Fruit fly (Drosophila melanogaster) whole organism, prepupa: ENCODE data around the gene CG2839.

ENCODE experiments used
- Blimp-1 ChIP-seq: fragments of 200-800 bp; sonication (Bioruptor generic); optimal IDR thresholded peaks from 3 replicates; lab custom pipeline; 2017; ENCODE audit warnings: missing biosample characterization, missing genetic modification characterization, mild to moderate bottlenecking, moderate library complexity, missing genetic modification reagents
- CG10631 ChIP-seq: fragments of 200-800 bp; sonication (Bioruptor generic); optimal IDR thresholded peaks from 2 replicates; lab custom pipeline; 2016; ENCODE audit warnings: missing biosample characterization, missing genetic modification characterization
- CG11294 ChIP-seq: fragments of 200-800 bp; sonication (Bioruptor generic); IDR thresholded peaks from 2 replicates; pipeline ENCODE4 v1.3.6; 2022; ENCODE audit warnings: missing biosample characterization, missing genetic modification characterization
- CG11762 ChIP-seq: fragments of 200-800 bp; sonication (Bioruptor generic); optimal IDR thresholded peaks from 3 replicates; lab custom pipeline; 2016; ENCODE audit warnings: missing biosample characterization, missing genetic modification characterization; ENCODE audit not compliant: insufficient read depth
- CG15336 ChIP-seq: fragments of 200-800 bp; sonication (Bioruptor generic); IDR thresholded peaks from 2 replicates; pipeline ENCODE4 v1.3.6; 2022; ENCODE audit warnings: missing biosample characterization, missing genetic modification characterization
- CG1621 ChIP-seq: fragments of 200-800 bp; sonication (Bioruptor generic); optimal IDR thresholded peaks from 3 replicates; lab custom pipeline; 2018; ENCODE audit warnings: missing biosample characterization, mild to moderate bottlenecking, missing genetic modification characterization
- CG16779 ChIP-seq: fragments of 200-800 bp; sonication (Bioruptor generic); optimal IDR thresholded peaks from 3 replicates; lab custom pipeline; 2017; ENCODE audit warnings: missing biosample characterization, mild to moderate bottlenecking, missing genetic modification characterization
- CG3032 ChIP-seq: fragments of 200-800 bp; optimal IDR thresholded peaks from 2 replicates; lab custom pipeline; 2019; ENCODE audit warnings: missing biosample characterization, mild to moderate bottlenecking, missing genetic modification characterization, moderate library complexity
- CG31627 ChIP-seq: fragments of 200-800 bp; sonication (Bioruptor generic); optimal IDR thresholded peaks from 3 replicates; lab custom pipeline; 2016; ENCODE audit warnings: missing biosample characterization, missing genetic modification characterization
- CG32006 ChIP-seq: fragments of 200-800 bp; sonication (Bioruptor generic); optimal IDR thresholded peaks from 3 replicates; lab custom pipeline; 2017; ENCODE audit warnings: missing biosample characterization, mild to moderate bottlenecking, missing genetic modification characterization
- CG34406 ChIP-seq: fragments of 200-800 bp; sonication (Bioruptor generic); optimal IDR thresholded peaks from 3 replicates; lab custom pipeline; 2016; ENCODE audit warnings: missing biosample characterization, missing genetic modification characterization
- CG3919 ChIP-seq: fragments of 200-800 bp; sonication (Bioruptor generic); optimal IDR thresholded peaks from 3 replicates; lab custom pipeline; 2016; ENCODE audit warnings: missing biosample characterization, missing genetic modification characterization
- CG6163 ChIP-seq: fragments of 200-800 bp; sonication (Bioruptor generic); IDR thresholded peaks from 3 replicates; pipeline ENCODE4 v1.3.6; 2022; ENCODE audit warnings: missing biosample characterization, missing genetic modification characterization
- CG6276 ChIP-seq: fragments of 200-800 bp; sonication (Bioruptor generic); optimal IDR thresholded peaks from 2 replicates; lab custom pipeline; 2017; ENCODE audit warnings: missing biosample characterization, mild to moderate bottlenecking, missing genetic modification characterization
- CG6792 ChIP-seq: fragments of 200-800 bp; sonication (Bioruptor generic); optimal IDR thresholded peaks from 3 replicates; lab custom pipeline; 2016; ENCODE audit warnings: missing biosample characterization, missing genetic modification characterization
- CG6808 ChIP-seq: fragments of 200-800 bp; sonication (Bioruptor generic); optimal IDR thresholded peaks from 3 replicates; lab custom pipeline; 2017; ENCODE audit warnings: missing biosample characterization, missing genetic modification characterization, mild to moderate bottlenecking, moderate library complexity, missing genetic modification reagents
- CG6854 ChIP-seq: fragments of 200-800 bp; sonication (Bioruptor generic); optimal IDR thresholded peaks from 2 replicates; lab custom pipeline; 2017; ENCODE audit warnings: missing biosample characterization, mild to moderate bottlenecking, missing genetic modification characterization
- CG7368 ChIP-seq: fragments of 200-800 bp; sonication (Bioruptor generic); optimal IDR thresholded peaks from 3 replicates; lab custom pipeline; 2016; ENCODE audit warnings: missing biosample characterization, missing genetic modification characterization
- CG9139 ChIP-seq: fragments of 200-800 bp; sonication (Bioruptor generic); optimal IDR thresholded peaks from 3 replicates; lab custom pipeline; 2017; ENCODE audit warnings: missing biosample characterization, mild to moderate bottlenecking, missing genetic modification characterization
- Eip75B ChIP-seq: fragments of 200-800 bp; sonication (Bioruptor generic); optimal IDR thresholded peaks from 3 replicates; lab custom pipeline; 2016; ENCODE audit warnings: missing biosample characterization, missing genetic modification characterization
- Eip93F ChIP-seq: fragments of 200-800 bp; sonication (Bioruptor generic); optimal IDR thresholded peaks from 2 replicates; lab custom pipeline; 2016; ENCODE audit warnings: missing biosample characterization, mild to moderate bottlenecking, missing genetic modification characterization
- Ets21C ChIP-seq: fragments of 200-800 bp; sonication (Bioruptor generic); optimal IDR thresholded peaks from 3 replicates; lab custom pipeline; 2016; ENCODE audit warnings: missing biosample characterization, missing genetic modification characterization
- Ets96B ChIP-seq: fragments of 200-800 bp; optimal IDR thresholded peaks from 2 replicates; lab custom pipeline; 2019; ENCODE audit warnings: missing biosample characterization, mild to moderate bottlenecking, missing genetic modification characterization, moderate library complexity
- Gug ChIP-seq: fragments of 200-800 bp; sonication (Bioruptor generic); IDR thresholded peaks from 2 replicates; pipeline ENCODE4 v1.3.6; 2022; ENCODE audit warnings: missing biosample characterization, missing genetic modification characterization
- Hr38 ChIP-seq: sonication (Bioruptor generic); optimal IDR thresholded peaks from 2 replicates; lab custom pipeline; 2016; ENCODE audit warnings: missing biosample characterization, missing genetic modification characterization
- Hr39 ChIP-seq: fragments of 200-800 bp; sonication (Bioruptor generic); optimal IDR thresholded peaks from 2 replicates; lab custom pipeline; 2016; ENCODE audit warnings: missing biosample characterization, missing genetic modification characterization
- Lpt ChIP-seq: fragments of 200-800 bp; sonication (Bioruptor generic); optimal IDR thresholded peaks from 3 replicates; lab custom pipeline; 2016; ENCODE audit warnings: missing biosample characterization, missing genetic modification characterization
- Met ChIP-seq: fragments of 200-800 bp; sonication (Bioruptor generic); optimal IDR thresholded peaks from 3 replicates; lab custom pipeline; 2016; ENCODE audit warnings: missing biosample characterization, missing genetic modification characterization
- OdsH ChIP-seq: fragments of 200-800 bp; sonication (Bioruptor generic); optimal IDR thresholded peaks from 3 replicates; lab custom pipeline; 2016; ENCODE audit warnings: missing biosample characterization, missing genetic modification characterization
- Smox ChIP-seq: fragments of 200-800 bp; sonication (Bioruptor generic); optimal IDR thresholded peaks from 3 replicates; lab custom pipeline; 2016; ENCODE audit warnings: missing biosample characterization, missing genetic modification characterization
- Sox102F ChIP-seq: fragments of 200-800 bp; sonication (Bioruptor generic); optimal IDR thresholded peaks from 2 replicates; lab custom pipeline; 2016; ENCODE audit warnings: missing biosample characterization, mild to moderate bottlenecking, missing genetic modification characterization
- Sox14 ChIP-seq: fragments of 200-800 bp; sonication (Bioruptor generic); optimal IDR thresholded peaks from 3 replicates; lab custom pipeline; 2016; ENCODE audit warnings: missing biosample characterization, missing genetic modification characterization
- achi ChIP-seq: fragments of 200-800 bp; sonication (Bioruptor generic); optimal IDR thresholded peaks from 3 replicates; lab custom pipeline; 2016; ENCODE audit warnings: missing biosample characterization, missing genetic modification characterization
- acj6 ChIP-seq: fragments of 200-800 bp; sonication (Bioruptor generic); optimal IDR thresholded peaks from 3 replicates; lab custom pipeline; 2016; ENCODE audit warnings: missing biosample characterization, missing genetic modification characterization
- cyc ChIP-seq: fragments of 200-800 bp; sonication (Bioruptor generic); optimal IDR thresholded peaks from 3 replicates; lab custom pipeline; 2016; ENCODE audit warnings: missing biosample characterization, missing genetic modification characterization
- dac ChIP-seq: fragments of 200-800 bp; sonication (Bioruptor generic); optimal IDR thresholded peaks from 2 replicates; lab custom pipeline; 2017; ENCODE audit warnings: missing biosample characterization, mild to moderate bottlenecking, missing genetic modification characterization
- dsx ChIP-seq: fragments of 200-800 bp; optimal IDR thresholded peaks from 3 replicates; lab custom pipeline; 2019; ENCODE audit warnings: missing biosample characterization, mild to moderate bottlenecking, missing genetic modification characterization, moderate library complexity; ENCODE audit not compliant: poor library complexity, severe bottlenecking
- eg ChIP-seq: fragments of 200-800 bp; sonication (Bioruptor generic); IDR thresholded peaks from 3 replicates; pipeline ENCODE4 v1.3.6; 2022; ENCODE audit warnings: missing biosample characterization, missing genetic modification characterization
- esn ChIP-seq: fragments of 200-800 bp; sonication (Bioruptor generic); optimal IDR thresholded peaks from 2 replicates; lab custom pipeline; 2016; ENCODE audit warnings: missing biosample characterization, mild to moderate bottlenecking, missing genetic modification characterization, moderate library complexity
- fd59A ChIP-seq: fragments of 200-800 bp; sonication (Bioruptor generic); optimal IDR thresholded peaks from 2 replicates; lab custom pipeline; 2017; ENCODE audit warnings: missing biosample characterization, mild to moderate bottlenecking, missing genetic modification characterization, missing genetic modification reagents
- fd85E ChIP-seq: fragments of 200-800 bp; sonication (Bioruptor generic); optimal IDR thresholded peaks from 3 replicates; lab custom pipeline; 2016; ENCODE audit warnings: missing biosample characterization, missing genetic modification characterization
- fkh ChIP-seq: fragments of 200-800 bp; sonication (Bioruptor generic); optimal IDR thresholded peaks from 3 replicates; lab custom pipeline; 2017; ENCODE audit warnings: missing biosample characterization, mild to moderate bottlenecking, missing genetic modification characterization, moderate library complexity
- lz ChIP-seq: fragments of 200-800 bp; sonication (Bioruptor generic); optimal IDR thresholded peaks from 3 replicates; lab custom pipeline; 2016; ENCODE audit warnings: missing biosample characterization, missing genetic modification characterization
- net ChIP-seq: fragments of 200-800 bp; sonication (Bioruptor generic); optimal IDR thresholded peaks from 3 replicates; lab custom pipeline; 2016; ENCODE audit warnings: missing biosample characterization, missing genetic modification characterization
- pdm3 ChIP-seq: fragments of 200-800 bp; sonication (Bioruptor generic); optimal IDR thresholded peaks from 3 replicates; lab custom pipeline; 2016; ENCODE audit warnings: missing biosample characterization, missing genetic modification characterization
- salr ChIP-seq, 2 experiments: fragments of 200-800 bp; sonication (Bioruptor generic); optimal IDR thresholded peaks; 3 replicates each; lab custom pipeline; 2016 to 2018; ENCODE audit warnings: missing biosample characterization in 2 of 2, missing genetic modification characterization in 2 of 2, mild to moderate bottlenecking in 1 of 2
- spab ChIP-seq: fragments of 200-800 bp; sonication (Bioruptor generic); optimal IDR thresholded peaks from 2 replicates; lab custom pipeline; 2017; ENCODE audit warnings: missing biosample characterization, mild to moderate bottlenecking, missing genetic modification characterization, missing genetic modification reagents
- ss ChIP-seq, 2 experiments: fragments of 200-800 bp; sonication (Bioruptor generic); optimal IDR thresholded peaks; 2 replicates in 1 of 2; 3 replicates in 1 of 2; lab custom pipeline; 2017 to 2018; ENCODE audit warnings: mild to moderate bottlenecking in 2 of 2, missing biosample characterization in 2 of 2, missing genetic modification characterization in 2 of 2, moderate library complexity in 1 of 2
- topi ChIP-seq: fragments of 200-800 bp; sonication (Bioruptor generic); optimal IDR thresholded peaks from 3 replicates; lab custom pipeline; 2016; ENCODE audit warnings: missing biosample characterization, missing genetic modification characterization

CG2839 gene

dm6 chr2L:653784-654183 is 28.3 kb downstream of the CG2839 start (continued):
- TF ChIP-seq CG6792 = no peak
- TF ChIP-seq fd85E = no peak
- no peak for TF ChIP-seq Sox102F (GFP tag; lab: Kevin White, UChicago)
- TF ChIP-seq CG1621 (tag; lab: Kevin White, UChicago) = no peak
- peak; percentile 9 for TF ChIP-seq CG11762 (GFP tag; lab: Kevin White, UChicago)
- no peak for TF ChIP-seq CG9139 (GFP tag; lab: Kevin White, UChicago)
- TF ChIP-seq CG10631 (GFP tag; lab: Kevin White, UChicago) = no peak

- TF ChIP-seq CG34406 = peak; percentile 15
- peak; percentile 49 for TF ChIP-seq Met (GFP tag; lab: Kevin White, UChicago)
- peak; percentile 5 for TF ChIP-seq Ets21C (GFP tag; lab: Kevin White, UChicago)
- TF ChIP-seq Blimp-1 (GFP tag; lab: Kevin White, UChicago) = no peak
- peak; percentile 50 for TF ChIP-seq Hr39 (GFP tag; lab: Kevin White, UChicago)
- no peak for TF ChIP-seq dac (GFP tag; lab: Kevin White, UChicago)
- TF ChIP-seq CG6808 (GFP tag; lab: Kevin White, UChicago) = no peak
- TF ChIP-seq Ets96B (tag; lab: Kevin White, UChicago) = peak; percentile 15
- TF ChIP-seq acj6 (GFP tag; lab: Kevin White, UChicago) = peak; percentile 33
- peak; percentile 59 for TF ChIP-seq Sox102F (GFP tag; lab: Kevin White, UChicago)
- no peak for TF ChIP-seq fkh
- TF ChIP-seq CG15336 = no peak
- TF ChIP-seq CG9139 (GFP tag; lab: Kevin White, UChicago) = no peak
- peak; percentile 15 for TF ChIP-seq achi
- TF ChIP-seq CG10631 (GFP tag; lab: Kevin White, UChicago) = no peak
- no peak for TF ChIP-seq CG3032 (tag; lab: Kevin White, UChicago)
- TF ChIP-seq CG1621 (tag; lab: Kevin White, UChicago) = no peak
- TF ChIP-seq CG3919 = peak; percentile 44
- peak; percentile 25; the same call in 1 of the 3 replicates for TF ChIP-seq CG6163 (GFP tag; lab: Robert Waterston, UW)
- TF ChIP-seq CG6276 (GFP tag; lab: Kevin White, UChicago) = no peak
- TF ChIP-seq topi (GFP tag; lab: Kevin White, UChicago) = peak; percentile 44
- peak; percentile 28 for TF ChIP-seq Eip75B (GFP tag; lab: Kevin White, UChicago)
- TF ChIP-seq lz (GFP tag; lab: Kevin White, UChicago) = peak; percentile 31
- no peak for TF ChIP-seq Lpt
- TF ChIP-seq CG32006 = no peak
- TF ChIP-seq cyc (GFP tag; lab: Kevin White, UChicago) = peak; percentile 34
- TF ChIP-seq pdm3 (GFP tag; lab: Kevin White, UChicago) = peak; percentile 6
- peak; percentile 66 for TF ChIP-seq esn
- TF ChIP-seq Sox14 (GFP tag; lab: Kevin White, UChicago) = peak; percentile 9
- no peak for TF ChIP-seq fd59A (GFP tag; lab: Kevin White, UChicago)
- no peak for TF ChIP-seq eg (GFP tag; lab: Robert Waterston, UW)
- TF ChIP-seq spab (GFP tag; lab: Kevin White, UChicago) = no peak
- TF ChIP-seq OdsH (GFP tag; lab: Kevin White, UChicago) = peak; percentile 34
- TF ChIP-seq dsx (GFP tag; lab: Kevin White, UChicago) = no peak
- no peak for TF ChIP-seq salr (GFP tag; optimal IDR thresholded peaks at IDR 0.05; lab: Kevin White, UChicago)
- TF ChIP-seq CG11762 (GFP tag; lab: Kevin White, UChicago) = no peak
- TF ChIP-seq Hr38 = no peak
- no peak for TF ChIP-seq CG7368
- no peak for TF ChIP-seq ss (GFP tag; optimal IDR thresholded peaks at IDR 0.05; lab: Kevin White, UChicago)
- TF ChIP-seq net = peak; percentile 6
- no peak for TF ChIP-seq fd85E
- no peak for TF ChIP-seq Gug (GFP tag; lab: Robert Waterston, UW)
- TF ChIP-seq CG16779 (tag; lab: Kevin White, UChicago) = no peak
- TF ChIP-seq Eip93F (GFP tag; lab: Kevin White, UChicago) = no peak
- TF ChIP-seq CG11294 (GFP tag; lab: Robert Waterston, UW) = no peak
- peak; percentile 33 for TF ChIP-seq Smox (GFP tag; lab: Kevin White, UChicago)
- peak; percentile 56 for TF ChIP-seq CG31627 (GFP tag; lab: Kevin White, UChicago)
- TF ChIP-seq CG6854 (GFP tag; lab: Kevin White, UChicago) = no peak
Observed at dm6 chr2L:658007-658406, 32.6 kb downstream of the CG2839 start.
